Fruit fly (Drosophila melanogaster): Measurements from ENCODE around the gene CG5160.

dm6 chr2L:7434737-7435356 lies 36.3 kb upstream of the CG5160 start:
- TF ChIP-seq jim (GFP tag; optimal IDR thresholded peaks at IDR 0.05) (no peak), pan (optimal IDR thresholded peaks at IDR 0.05) (no peak), lola (GFP tag; optimal IDR thresholded peaks at IDR 0.05) (no peak), usp (GFP tag; optimal IDR thresholded peaks at IDR 0.05) (no peak), h (GFP tag; optimal IDR thresholded peaks at IDR 0.05) (peak; percentile 3), foxo (GFP tag; optimal IDR thresholded peaks at IDR 0.05) (peak in 1 of 2 experiments; percentile 50), Hnf4 (GFP tag; optimal IDR thresholded peaks at IDR 0.05) (peak; percentile 62), Vsx2 (GFP tag; optimal IDR thresholded peaks at IDR 0.05; ENCODE audit: partially characterized antibody) (no peak), brk (GFP tag; optimal IDR thresholded peaks at IDR 0.05) (peak; percentile 12), rgr (GFP tag; optimal IDR thresholded peaks at IDR 0.05) (peak; percentile 37), HLH106 (tag; optimal IDR thresholded peaks at IDR 0.05) (peak; percentile 36), CG32264 (GFP tag; optimal IDR thresholded peaks at IDR 0.05) (no peak), CrebA (GFP tag; optimal IDR thresholded peaks at IDR 0.05; ENCODE audit: borderline replicate concordance) (no peak)
